Worm (Caenorhabditis elegans): Measurements from ENCODE around the gene vit-1.

The vit-1 gene

ce11 chrX:7773714-7774318, 46.1 kb downstream of the vit-1 start (continued):
- TF ChIP-seq ztf-4 (tag; optimal IDR thresholded peaks at IDR 0.05) (no peak), nhr-12 (tag; optimal IDR thresholded peaks at IDR 0.05) (no peak), Y55F3AM.14 (GFP tag; optimal IDR thresholded peaks at IDR 0.05) (no peak), snpc-4 (tag; optimal IDR thresholded peaks at IDR 0.05) (no peak), aly-2 (tag; optimal IDR thresholded peaks at IDR 0.05) (no peak), nhr-237 (tag; optimal IDR thresholded peaks at IDR 0.05) (no peak), alr-1 (tag; optimal IDR thresholded peaks at IDR 0.05) (no peak)

- TF ChIP-seq unc-62 (GFP tag; optimal IDR thresholded peaks at IDR 0.05) (no peak), Y55F3AM.14 (GFP tag; optimal IDR thresholded peaks at IDR 0.05) (no peak), unc-55 (GFP tag; optimal IDR thresholded peaks at IDR 0.05) (no peak), nhr-11 (tag; optimal IDR thresholded peaks at IDR 0.05) (no peak), nhr-129 (tag; optimal IDR thresholded peaks at IDR 0.05) (no peak), fos-1 (tag; optimal IDR thresholded peaks at IDR 0.05) (no peak), R02D3.7 (tag; optimal IDR thresholded peaks at IDR 0.05) (no peak), nhr-237 (tag; optimal IDR thresholded peaks at IDR 0.05) (no peak), lin-11 (tag; optimal IDR thresholded peaks at IDR 0.05) (no peak)
Observed at ce11 chrX:7776509-7777001, 48.9 kb downstream of the vit-1 start, which contains the start of gene mec-7. mec-7 (minus strand) TSS chrX:7776689.

ce11 chrX:7778786-7779185, 51.1 kb downstream of the vit-1 start:
- no peak for TF ChIP-seq ceh-16 (tag; optimal IDR thresholded peaks at IDR 0.05)
- TF ChIP-seq nhr-77 (tag; optimal IDR thresholded peaks at IDR 0.05), result no peak
- no peak for TF ChIP-seq nhr-237 (tag; optimal IDR thresholded peaks at IDR 0.05)
- peak; percentile 24 for TF ChIP-seq nhr-25 (tag; optimal IDR thresholded peaks at IDR 0.05)
- peak; percentile 74 for TF ChIP-seq blmp-1 (tag; optimal IDR thresholded peaks at IDR 0.05; ENCODE audit: insufficient read depth)
- TF ChIP-seq egl-27 (tag; optimal IDR thresholded peaks at IDR 0.05), result no peak

- TF ChIP-seq mab-5 (tag; optimal IDR thresholded peaks at IDR 0.05) (no peak), zag-1 (tag; optimal IDR thresholded peaks at IDR 0.05) (no peak), unc-39 (tag; optimal IDR thresholded peaks at IDR 0.05) (no peak), nhr-237 (tag; optimal IDR thresholded peaks at IDR 0.05) (no peak), sem-4 (tag; optimal IDR thresholded peaks at IDR 0.05) (no peak), F13H6.1 (tag; optimal IDR thresholded peaks at IDR 0.05) (no peak), ceh-82 (tag; optimal IDR thresholded peaks at IDR 0.05) (no peak), elt-3 (tag; optimal IDR thresholded peaks at IDR 0.05) (no peak), gmeb-1 (tag; optimal IDR thresholded peaks at IDR 0.05) (no peak), ztf-4 (tag; optimal IDR thresholded peaks at IDR 0.05) (no peak), nhr-6 (tag; optimal IDR thresholded peaks at IDR 0.05) (no peak), mdl-1 (tag; optimal IDR thresholded peaks at IDR 0.05) (no peak), ztf-1 (GFP tag; conservative IDR thresholded peaks at IDR 0.05) (no peak), nhr-129 (tag; optimal IDR thresholded peaks at IDR 0.05) (no peak), unc-55 (GFP tag; optimal IDR thresholded peaks at IDR 0.05) (no peak)
Observed at ce11 chrX:7779527-7780033, 51.9 kb downstream of the vit-1 start, which contains the start of gene ZK154.1. ZK154.1 (plus strand) TSS chrX:7779577.

- TF ChIP-seq lsy-2 (tag; optimal IDR thresholded peaks at IDR 0.05), result no peak
- no peak for TF ChIP-seq blmp-1 (tag; optimal IDR thresholded peaks at IDR 0.05; ENCODE audit: insufficient read depth)
- no peak for TF ChIP-seq sem-4 (tag; optimal IDR thresholded peaks at IDR 0.05)
- no peak for TF ChIP-seq C34F6.9 (tag; optimal IDR thresholded peaks at IDR 0.05)
- no peak for TF ChIP-seq nhr-11 (tag; optimal IDR thresholded peaks at IDR 0.05)
Observed at ce11 chrX:7781827-7782226, 54.1 kb downstream of the vit-1 start.

ce11 chrX:7782389-7782788, 54.7 kb downstream of the vit-1 start, which contains the start of gene ZK154.4:
ZK154.4 (minus strand) TSS chrX:7782415.
- TF ChIP-seq nhr-6 (tag; optimal IDR thresholded peaks at IDR 0.05) (no peak), lsy-2 (tag; optimal IDR thresholded peaks at IDR 0.05) (peak in 1 of 2 experiments; percentile 63), sma-3 (GFP tag; optimal IDR thresholded peaks at IDR 0.05) (peak; percentile 12), lin-13 (GFP tag; optimal IDR thresholded peaks at IDR 0.05) (peak; percentile 9), sma-9 (GFP tag; optimal IDR thresholded peaks at IDR 0.05) (peak; percentile 49), sma-9 (tag; optimal IDR thresholded peaks at IDR 0.05) (no peak), ceh-16 (tag; optimal IDR thresholded peaks at IDR 0.05) (no peak), ama-1 (optimal IDR thresholded peaks at IDR 0.05) (no peak), egl-27 (tag; optimal IDR thresholded peaks at IDR 0.05) (no peak), dmd-4 (tag; optimal IDR thresholded peaks at IDR 0.05) (no peak), C34F6.9 (tag; optimal IDR thresholded peaks at IDR 0.05) (peak; percentile 72), crh-2 (tag; optimal IDR thresholded peaks at IDR 0.05) (peak; percentile 11), nhr-25 (tag; optimal IDR thresholded peaks at IDR 0.05) (no peak), nhr-129 (tag; optimal IDR thresholded peaks at IDR 0.05) (peak; percentile 90), F13H6.1 (tag; optimal IDR thresholded peaks at IDR 0.05) (peak; percentile 17), Y55F3AM.14 (GFP tag; optimal IDR thresholded peaks at IDR 0.05) (no peak), nhr-23 (tag; optimal IDR thresholded peaks at IDR 0.05) (no peak)

All from whole organism, L2 larva.